Fruit fly (Drosophila melanogaster) Kc167 (cell line): ENCODE measurements around the gene GILT3.

Experiments used
- Myc ChIP-seq: fragments of >200 bp; optimal IDR thresholded peaks from 2 replicates; lab custom pipeline; 2017; ENCODE audit warnings: missing external identifiers
- Sin3A ChIP-seq: fragments of >200 bp; optimal IDR thresholded peaks from 2 replicates; lab custom pipeline; 2018; ENCODE audit warnings: missing external identifiers
- h ChIP-seq: fragments of >200 bp; optimal IDR thresholded peaks from 3 replicates; lab custom pipeline; 2018; ENCODE audit warnings: missing external identifiers
- insv ChIP-seq: fragments of >200 bp; optimal IDR thresholded peaks from 3 replicates; lab custom pipeline; 2018; ENCODE audit warnings: missing external identifiers
- psq ChIP-seq: fragments of >200 bp; optimal IDR thresholded peaks from 2 replicates; lab custom pipeline; 2017; ENCODE audit warnings: missing external identifiers
- ttk ChIP-seq: sonication (Bioruptor generic); optimal IDR thresholded peaks from 2 replicates; lab custom pipeline; 2017; ENCODE audit warnings: missing external identifiers

DNA sequence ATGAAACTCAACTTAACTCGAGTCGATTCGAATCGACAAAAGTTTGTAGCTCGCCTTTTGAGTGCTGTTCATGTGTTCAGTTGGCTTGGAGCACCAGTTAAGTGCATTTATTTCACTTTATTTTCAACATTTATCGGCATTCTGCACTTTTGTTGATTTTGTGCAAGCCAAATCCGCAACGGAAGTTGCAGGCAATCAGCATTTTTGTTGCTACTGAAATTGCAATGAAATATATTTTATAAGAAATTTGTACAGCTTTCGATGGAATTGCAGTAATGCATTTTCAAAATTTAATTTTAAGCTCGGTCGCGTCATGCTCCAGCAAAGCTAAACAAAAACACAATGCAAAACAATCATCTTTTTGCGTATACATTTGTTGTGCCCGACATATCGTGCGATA is 18.2 kb upstream of the GILT3 start:
- TF ChIP-seq Sin3A (lab: Kevin White, UChicago): no peak
- TF ChIP-seq psq (lab: Kevin White, UChicago): no peak
- no peak for TF ChIP-seq insv (lab: Kevin White, UChicago)
- TF ChIP-seq h (lab: Kevin White, UChicago): no peak
- no peak for TF ChIP-seq Myc
- no peak for TF ChIP-seq ttk (lab: Kevin White, UChicago)
